Worm (Caenorhabditis elegans) whole organism, L3 larva: ENCODE data around the gene act-4.

Experiments used
- R02D3.7 ChIP-seq: fragments of 150-350 bp; optimal IDR thresholded peaks from 2 replicates; lab custom pipeline; 2014; ENCODE audit warnings: missing biosample characterization, missing genetic modification characterization
- ZK546.5 ChIP-seq: sonication (generic microtip); optimal IDR thresholded peaks from 2 replicates; lab custom pipeline; 2017; ENCODE audit warnings: missing biosample characterization, missing genetic modification characterization
- aly-2 ChIP-seq: fragments of 150-350 bp; optimal IDR thresholded peaks from 2 replicates; lab custom pipeline; 2014; ENCODE audit warnings: missing biosample characterization, missing genetic modification characterization
- ama-1 ChIP-seq: fragments of 150-350 bp; optimal IDR thresholded peaks from 2 replicates; lab custom pipeline; 2018
- ceh-16 ChIP-seq: sonication (generic microtip); optimal IDR thresholded peaks from 2 replicates; lab custom pipeline; 2017; ENCODE audit warnings: missing biosample characterization, missing genetic modification characterization
- ceh-28 ChIP-seq: fragments of 150-350 bp; optimal IDR thresholded peaks from 2 replicates; lab custom pipeline; 2014; ENCODE audit warnings: missing biosample characterization, missing genetic modification reagents, missing genetic modification characterization
- ceh-82 ChIP-seq: fragments of 150-350 bp; optimal IDR thresholded peaks from 2 replicates; lab custom pipeline; 2014; ENCODE audit warnings: missing biosample characterization, missing genetic modification characterization
- ceh-9 ChIP-seq: sonication (generic microtip); optimal IDR thresholded peaks from 2 replicates; lab custom pipeline; 2018; ENCODE audit warnings: missing biosample characterization, missing genetic modification characterization
- egl-27 ChIP-seq: sonication (generic microtip); optimal IDR thresholded peaks from 4 replicates; lab custom pipeline; 2017; ENCODE audit warnings: missing biosample characterization, missing genetic modification reagents, missing genetic modification characterization
- elt-1 ChIP-seq: fragments of 150-350 bp; optimal IDR thresholded peaks from 2 replicates; lab custom pipeline; 2014; ENCODE audit warnings: missing biosample characterization, missing genetic modification characterization
- elt-2 ChIP-seq: sonication (generic microtip); optimal IDR thresholded peaks from 2 replicates; lab custom pipeline; 2016; ENCODE audit warnings: missing genetic modification reagents, mild to moderate bottlenecking, missing genetic modification characterization, missing compliant biosample characterization
- elt-3 ChIP-seq, 3 experiments: fragments of 150-350 bp in 1 of 3; sonication (generic microtip) in 2 of 3; optimal IDR thresholded peaks; 2 replicates in 2 of 3; 4 replicates in 1 of 3; lab custom pipeline; 2014 to 2017; ENCODE audit warnings: missing biosample characterization in 3 of 3, missing genetic modification characterization in 3 of 3
- fkh-10 ChIP-seq: sonication (generic microtip); optimal IDR thresholded peaks from 2 replicates; lab custom pipeline; 2017; ENCODE audit warnings: missing biosample characterization, missing genetic modification reagents, missing genetic modification characterization
- fkh-2 ChIP-seq: fragments of 150-350 bp; optimal IDR thresholded peaks from 2 replicates; lab custom pipeline; 2014; ENCODE audit warnings: missing biosample characterization, missing genetic modification reagents, missing genetic modification characterization
- fos-1 ChIP-seq: fragments of 150-350 bp; optimal IDR thresholded peaks from 2 replicates; lab custom pipeline; 2014; ENCODE audit warnings: missing biosample characterization, missing genetic modification characterization
- hmg-11 ChIP-seq: sonication (generic microtip); optimal IDR thresholded peaks from 2 replicates; lab custom pipeline; 2016; ENCODE audit warnings: missing genetic modification characterization, missing compliant biosample characterization
- jun-1 ChIP-seq: fragments of 150-350 bp; optimal IDR thresholded peaks from 2 replicates; lab custom pipeline; 2014; ENCODE audit warnings: missing biosample characterization, missing genetic modification reagents, missing genetic modification characterization
- lin-15B ChIP-seq: fragments of 150-350 bp; optimal IDR thresholded peaks from 2 replicates; lab custom pipeline; 2014; ENCODE audit warnings: missing biosample characterization, missing genetic modification characterization
- lin-39 ChIP-seq: fragments of 150-350 bp; optimal IDR thresholded peaks from 2 replicates; lab custom pipeline; 2018; ENCODE audit warnings: missing biosample characterization, missing genetic modification reagents, missing genetic modification characterization
- lsy-12 ChIP-seq: sonication (generic microtip); optimal IDR thresholded peaks from 2 replicates; lab custom pipeline; 2016; ENCODE audit warnings: mild to moderate bottlenecking, missing genetic modification characterization, missing compliant biosample characterization
- mdl-1 ChIP-seq: fragments of 150-350 bp; optimal IDR thresholded peaks from 2 replicates; lab custom pipeline; 2014; ENCODE audit warnings: missing biosample characterization, missing genetic modification characterization
- nfya-1 ChIP-seq: sonication (generic microtip); optimal IDR thresholded peaks from 2 replicates; lab custom pipeline; 2017; ENCODE audit warnings: missing genetic modification characterization, mild to moderate bottlenecking, missing compliant biosample characterization, antibody characterized with exemption, moderate library complexity; ENCODE audit not compliant: insufficient read depth
- nhr-11 ChIP-seq: fragments of 150-350 bp; optimal IDR thresholded peaks from 2 replicates; lab custom pipeline; 2014; ENCODE audit warnings: missing biosample characterization, missing genetic modification characterization
- nhr-237 ChIP-seq: fragments of 150-350 bp; optimal IDR thresholded peaks from 2 replicates; lab custom pipeline; 2014; ENCODE audit warnings: missing biosample characterization, missing genetic modification characterization
- nhr-25 ChIP-seq: sonication (generic microtip); optimal IDR thresholded peaks from 2 replicates; lab custom pipeline; 2017; ENCODE audit warnings: missing biosample characterization, missing genetic modification characterization
- nhr-28 ChIP-seq: fragments of 150-350 bp; optimal IDR thresholded peaks from 2 replicates; lab custom pipeline; 2014; ENCODE audit warnings: missing biosample characterization, missing genetic modification characterization
- nhr-43 ChIP-seq: sonication (generic microtip); optimal IDR thresholded peaks from 2 replicates; lab custom pipeline; 2016; ENCODE audit warnings: mild to moderate bottlenecking, missing genetic modification characterization, missing compliant biosample characterization; ENCODE audit not compliant: poor library complexity, severe bottlenecking
- nhr-67 ChIP-seq: fragments of 150-350 bp; optimal IDR thresholded peaks from 2 replicates; lab custom pipeline; 2014; ENCODE audit warnings: missing biosample characterization, missing genetic modification characterization
- nhr-76 ChIP-seq: fragments of 150-350 bp; sonication (generic microtip); optimal IDR thresholded peaks from 5 replicates; lab custom pipeline; 2014; ENCODE audit warnings: missing biosample characterization, missing genetic modification characterization
- nhr-77 ChIP-seq: fragments of 150-350 bp; optimal IDR thresholded peaks from 2 replicates; lab custom pipeline; 2014; ENCODE audit warnings: missing biosample characterization, missing genetic modification characterization
- pha-4 ChIP-seq: fragments of 150-350 bp; optimal IDR thresholded peaks from 2 replicates; lab custom pipeline; 2014; ENCODE audit warnings: missing biosample characterization, missing genetic modification reagents, missing genetic modification characterization
- pqm-1 ChIP-seq: fragments of 150-350 bp; optimal IDR thresholded peaks from 2 replicates; lab custom pipeline; 2017; ENCODE audit warnings: missing biosample characterization, missing genetic modification characterization, inconsistent platforms
- sea-2 ChIP-seq: fragments of 150-350 bp; sonication (generic microtip); optimal IDR thresholded peaks from 4 replicates; lab custom pipeline; 2014; ENCODE audit warnings: missing biosample characterization, missing genetic modification reagents, missing genetic modification characterization
- skn-1 ChIP-seq: fragments of 150-350 bp; optimal IDR thresholded peaks from 2 replicates; lab custom pipeline; 2014; ENCODE audit warnings: missing biosample characterization, missing genetic modification characterization
- snpc-4 ChIP-seq: fragments of 150-350 bp; optimal IDR thresholded peaks from 2 replicates; lab custom pipeline; 2014; ENCODE audit warnings: missing biosample characterization, missing genetic modification characterization
- unc-39 ChIP-seq: sonication (generic microtip); optimal IDR thresholded peaks from 4 replicates; lab custom pipeline; 2017; ENCODE audit warnings: missing biosample characterization, missing genetic modification characterization
- unc-62 ChIP-seq: fragments of 150-350 bp; sonication (generic microtip); optimal IDR thresholded peaks from 4 replicates; lab custom pipeline; 2014; ENCODE audit warnings: missing biosample characterization, missing genetic modification reagents, missing genetic modification characterization
- zag-1 ChIP-seq: fragments of 150-350 bp; optimal IDR thresholded peaks from 2 replicates; lab custom pipeline; 2014; ENCODE audit warnings: missing biosample characterization, missing genetic modification characterization
- ztf-4 ChIP-seq: fragments of 150-350 bp; optimal IDR thresholded peaks from 2 replicates; lab custom pipeline; 2014; ENCODE audit warnings: missing biosample characterization, missing genetic modification characterization

The act-4 gene

DNA sequence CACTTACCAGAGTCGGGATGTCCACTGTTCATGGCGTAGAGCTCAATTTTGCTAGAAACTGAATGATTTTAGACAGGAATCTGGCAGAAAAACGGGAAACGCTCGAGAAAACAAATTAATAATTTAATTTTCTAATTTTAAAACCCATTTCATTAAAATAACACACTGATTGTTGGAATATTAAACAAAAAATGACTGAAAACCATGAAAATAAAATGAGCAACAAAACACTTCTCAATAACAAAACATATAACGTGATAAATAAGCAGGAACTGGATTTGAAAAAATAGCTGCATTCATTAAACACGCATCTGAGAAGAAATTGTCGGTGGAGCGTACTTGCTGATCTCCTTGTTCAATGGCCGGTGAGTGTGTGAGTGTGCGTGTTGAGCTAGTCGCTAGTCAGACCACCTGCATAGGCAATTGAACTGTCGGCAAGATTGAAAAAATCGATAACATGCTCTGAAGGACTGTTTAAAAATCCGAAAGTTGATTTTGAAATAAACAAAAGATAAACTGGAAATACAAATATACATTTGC is 37.2 kb downstream of the act-4 start, which contains the start of gene ZC8.6:
TSS of gene ZC8.6 (minus strand) at position 51 of the 540 bp plus-strand sequence.
- no peak for TF ChIP-seq elt-1
- TF ChIP-seq ztf-4, result no peak
- peak; percentile 49 for TF ChIP-seq pha-4 (tag; lab: Kevin White, UChicago)
- no peak for TF ChIP-seq unc-39 (tag; lab: Kevin White, UChicago)
- TF ChIP-seq nhr-25 (tag; lab: Kevin White, UChicago), result peak; percentile 38
- no peak for TF ChIP-seq zag-1 (tag; lab: Kevin White, UChicago)
- peak; percentile 46 for TF ChIP-seq lin-15B (tag; lab: Kevin White, UChicago)
- TF ChIP-seq ZK546.5 (tag; lab: Kevin White, UChicago), result no peak
- no peak for TF ChIP-seq lsy-12 (tag; lab: Kevin White, UChicago)
- TF ChIP-seq nhr-28 (tag; lab: Kevin White, UChicago), result no peak
- no peak for TF ChIP-seq ceh-82
- TF ChIP-seq skn-1 (tag; lab: Kevin White, UChicago), result peak; percentile 7
- TF ChIP-seq lin-39 (tag; lab: Kevin White, UChicago), result peak; percentile 72
- TF ChIP-seq ceh-28 (tag; lab: Kevin White, UChicago), result peak; percentile 13
- no peak for TF ChIP-seq ceh-9 (tag; lab: Kevin White, UChicago)
- TF ChIP-seq snpc-4 (tag; lab: Kevin White, UChicago), result peak; percentile 8
- no peak for TF ChIP-seq ama-1 (lab: Kevin White, UChicago)
- TF ChIP-seq nhr-77 (tag; lab: Kevin White, UChicago), result no peak
- no peak for TF ChIP-seq fos-1 (tag; lab: Kevin White, UChicago)
- TF ChIP-seq pqm-1 (tag; lab: Kevin White, UChicago), result peak; percentile 70
- no peak for TF ChIP-seq fkh-2 (tag; lab: Kevin White, UChicago)
- no peak for TF ChIP-seq egl-27 (tag; lab: Kevin White, UChicago)
- peak; percentile 54 for TF ChIP-seq hmg-11 (tag; lab: Kevin White, UChicago)
- no peak for TF ChIP-seq sea-2 (GFP tag; lab: Kevin White, UChicago)
- peak; percentile 40 for TF ChIP-seq elt-2 (tag; lab: Kevin White, UChicago)
- TF ChIP-seq nhr-67 (tag; lab: Kevin White, UChicago), result no peak
- TF ChIP-seq nhr-11, result no peak
- no peak for TF ChIP-seq nhr-76 (tag; lab: Kevin White, UChicago)
- no peak for TF ChIP-seq mdl-1 (tag; lab: Kevin White, UChicago)

DNA sequence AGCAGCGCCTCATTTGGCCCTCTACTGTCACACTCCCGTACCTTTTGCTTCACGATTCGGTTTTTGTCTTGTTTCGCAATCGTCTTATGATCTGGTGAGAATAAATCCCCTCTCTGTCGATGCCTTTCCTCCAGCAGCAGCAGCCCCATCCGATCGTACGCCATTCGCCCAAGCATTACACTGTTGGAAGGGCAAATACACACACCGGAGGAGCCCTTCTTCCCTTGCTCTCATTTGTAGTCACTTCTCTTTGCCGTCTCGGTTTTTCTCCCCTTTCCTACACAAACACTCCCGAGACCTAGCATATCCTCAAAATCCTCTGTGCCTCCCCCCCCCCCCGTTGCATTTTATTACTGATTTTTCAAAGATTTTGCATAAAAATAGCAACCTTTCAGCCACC is 38.5 kb downstream of the act-4 start, which contains the start of gene set-30:
TSS of gene set-30 (plus strand) at position 396 of the 400 bp plus-strand sequence.
- TF ChIP-seq elt-2 (tag; lab: Kevin White, UChicago), result no peak

DNA sequence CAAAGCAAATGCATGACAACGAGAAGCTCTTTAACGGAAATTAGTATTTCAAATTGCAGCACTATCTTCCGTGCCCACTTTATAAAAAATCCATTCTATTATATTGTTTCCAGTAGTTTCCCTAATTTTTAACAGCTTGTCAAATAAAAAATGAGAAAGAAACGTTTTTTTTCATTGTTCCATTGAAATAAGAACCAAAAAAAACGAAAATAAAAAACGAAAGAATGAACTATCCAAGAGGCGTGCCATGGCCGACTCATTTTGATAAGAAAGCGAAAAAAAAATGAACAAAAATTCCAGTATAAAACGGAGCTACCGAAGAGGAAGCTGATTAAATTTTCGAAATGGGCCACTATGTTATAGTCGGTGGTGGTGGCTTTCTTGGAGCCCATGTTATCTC is 44.5 kb downstream of the act-4 start, which contains the start of gene hsd-2:
TSS of gene hsd-2 (plus strand) at position 301 of the 400 bp plus-strand sequence.
- TF ChIP-seq snpc-4 (tag; lab: Kevin White, UChicago) (no peak), sea-2 (GFP tag; lab: Kevin White, UChicago) (no peak), pqm-1 (tag; lab: Kevin White, UChicago) (no peak), aly-2 (no peak), fkh-2 (tag; lab: Kevin White, UChicago) (no peak), nfya-1 (no peak), ztf-4 (no peak), nhr-43 (no peak), nhr-237 (tag; lab: Kevin White, UChicago) (no peak), ceh-28 (tag; lab: Kevin White, UChicago) (no peak), nhr-76 (tag; lab: Kevin White, UChicago) (no peak), nhr-25 (tag; lab: Kevin White, UChicago) (no peak), fkh-10 (GFP tag; lab: Kevin White, UChicago) (no peak)

DNA sequence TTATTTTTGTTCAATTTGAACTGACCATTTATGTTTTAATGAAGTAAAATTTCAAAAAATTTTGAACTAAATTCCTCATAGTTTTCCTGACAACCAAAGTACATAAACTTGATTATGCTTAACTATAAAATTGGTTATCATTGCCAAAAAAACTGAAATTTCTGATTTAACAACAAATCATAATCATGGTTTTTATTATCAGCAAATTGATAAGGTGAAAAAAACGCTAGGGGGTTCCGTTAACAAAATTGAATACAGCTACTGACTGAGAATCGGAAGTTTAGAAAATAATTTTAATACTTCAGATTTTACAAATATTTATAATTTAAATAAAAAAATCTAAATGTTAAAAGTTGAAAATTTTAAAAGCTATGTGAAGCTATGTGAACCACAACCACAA is 46.6 kb downstream of the act-4 start:
- TF ChIP-seq pha-4 (tag; lab: Kevin White, UChicago) (peak; percentile 14), nhr-25 (tag; lab: Kevin White, UChicago) (no peak), elt-2 (tag; lab: Kevin White, UChicago) (peak; percentile 64)
- TF ChIP-seq, all 47 proteins: peak for 2

DNA sequence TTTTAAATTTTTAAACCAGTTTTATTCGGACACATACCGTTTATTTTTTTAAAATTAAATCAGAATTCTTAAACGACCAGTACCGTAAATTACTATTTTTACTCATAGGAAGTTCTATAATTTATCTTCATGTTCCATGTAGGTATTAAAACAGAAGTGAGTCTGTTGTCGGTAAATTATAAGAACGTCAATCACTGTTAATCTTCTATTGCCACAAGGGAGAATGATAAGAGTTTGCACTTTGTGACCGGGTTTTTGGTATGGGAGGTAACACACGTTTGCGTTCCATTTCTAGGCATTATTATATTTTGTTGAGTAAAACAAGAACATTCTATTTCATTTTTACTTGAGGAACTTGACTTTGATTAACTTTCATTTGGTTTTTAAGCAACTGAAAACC is 48.6 kb downstream of the act-4 start, which contains the start of gene hsd-3:
TSS of gene hsd-3 (plus strand) at position 301 of the 400 bp plus-strand sequence.
- TF ChIP-seq sea-2 (GFP tag; lab: Kevin White, UChicago), result no peak
- no peak for TF ChIP-seq elt-3 (tag; optimal IDR thresholded peaks at IDR 0.05; lab: Kevin White, UChicago)
- no peak for TF ChIP-seq ZK546.5 (tag; lab: Kevin White, UChicago)
- TF ChIP-seq elt-1, result no peak
- TF ChIP-seq jun-1 (tag; lab: Kevin White, UChicago), result no peak
- no peak for TF ChIP-seq aly-2
- TF ChIP-seq ceh-82, result no peak
- TF ChIP-seq fos-1 (tag; lab: Kevin White, UChicago), result no peak
- no peak for TF ChIP-seq zag-1 (tag; lab: Kevin White, UChicago)
- no peak for TF ChIP-seq ceh-16
- TF ChIP-seq egl-27 (tag; lab: Kevin White, UChicago), result no peak
- no peak for TF ChIP-seq ceh-9 (tag; lab: Kevin White, UChicago)
- TF ChIP-seq hmg-11 (tag; lab: Kevin White, UChicago), result no peak
- no peak for TF ChIP-seq nhr-11
- TF ChIP-seq unc-62 (GFP tag; lab: Kevin White, UChicago), result no peak
- TF ChIP-seq R02D3.7 (tag; lab: Kevin White, UChicago), result no peak
- TF ChIP-seq nhr-25 (tag; lab: Kevin White, UChicago), result no peak
- TF ChIP-seq nhr-67 (tag; lab: Kevin White, UChicago), result no peak
- no peak for TF ChIP-seq skn-1 (tag; lab: Kevin White, UChicago)
- TF ChIP-seq, all 47 proteins: peak for 0
